Fruit fly (Drosophila melanogaster): Measurements from ENCODE around the gene PIG-K.

Gene PIG-K

dm6 chrX:2009453-2010009 lies 367 bp upstream of the PIG-K start (continued):
- TF ChIP-seq oc (tag; optimal IDR thresholded peaks at IDR 0.05) = no peak
- TF ChIP-seq fru (optimal IDR thresholded peaks at IDR 0.05) = no peak
- TF ChIP-seq Atf3 (GFP tag; optimal IDR thresholded peaks at IDR 0.05) = peak; percentile 57
- TF ChIP-seq gem (tag; optimal IDR thresholded peaks at IDR 0.05) = peak; percentile 87
- TF ChIP-seq HLH54F (GFP tag; optimal IDR thresholded peaks at IDR 0.05) = peak; percentile 74
- peak; percentile 35 for TF ChIP-seq gcm (GFP tag; optimal IDR thresholded peaks at IDR 0.05)
- peak; percentile 84 for TF ChIP-seq Med (GFP tag)
- peak; percentile 86 for TF ChIP-seq CG18262 (tag; optimal IDR thresholded peaks at IDR 0.05)
- TF ChIP-seq CG10979 (tag; optimal IDR thresholded peaks at IDR 0.05) = peak; percentile 74
- peak; percentile 63 for TF ChIP-seq ara (GFP tag; IDR thresholded peaks at IDR 0.05)
- no peak for TF ChIP-seq emc (GFP tag; optimal IDR thresholded peaks at IDR 0.05)
- TF ChIP-seq Blimp-1 (GFP tag; optimal IDR thresholded peaks at IDR 0.05) = peak; percentile 61
- peak; percentile 93 for TF ChIP-seq sens (GFP tag)
- no peak for TF ChIP-seq CG16779 (GFP tag; IDR thresholded peaks at IDR 0.05)
- peak; percentile 67; the same call in 1 of the 3 replicates for TF ChIP-seq jigr1 (GFP tag; IDR thresholded peaks at IDR 0.05)
- TF ChIP-seq Ptx1 (GFP tag; IDR thresholded peaks at IDR 0.05) = peak; percentile 63
- no peak for TF ChIP-seq Stat92E (GFP tag; optimal IDR thresholded peaks at IDR 0.05)
- TF ChIP-seq CG5953 (GFP tag; IDR thresholded peaks at IDR 0.05) = 0 out of 2 replicates have a peak, but pooled peaks have one; percentile 39
- TF ChIP-seq bsh (GFP tag; optimal IDR thresholded peaks at IDR 0.05) = peak in 1 of 2 experiments; percentile 63
- no peak for TF ChIP-seq Neu2 (GFP tag; optimal IDR thresholded peaks at IDR 0.05; ENCODE audit: borderline replicate concordance)
- peak; percentile 47 for TF ChIP-seq repo (GFP tag; optimal IDR thresholded peaks at IDR 0.05)
- TF ChIP-seq CG13424 (tag; optimal IDR thresholded peaks at IDR 0.05) = peak; percentile 79
- TF ChIP-seq dan (GFP tag; IDR thresholded peaks at IDR 0.05) = no peak
- peak; percentile 74 for TF ChIP-seq CG8924 (tag; optimal IDR thresholded peaks at IDR 0.05)
- TF ChIP-seq aop (GFP tag; IDR thresholded peaks at IDR 0.05) = no peak
- TF ChIP-seq fd102C (GFP tag; optimal IDR thresholded peaks at IDR 0.05) = no peak
- peak; percentile 42 for TF ChIP-seq CG15601 (tag; optimal IDR thresholded peaks at IDR 0.05)
- TF ChIP-seq onecut (GFP tag; IDR thresholded peaks at IDR 0.05) = 0 out of 2 replicates have a peak, but pooled peaks have one; percentile 34
- TF ChIP-seq ftz-f1 (GFP tag; optimal IDR thresholded peaks at IDR 0.05) = no peak
- peak; percentile 77 for TF ChIP-seq chn (GFP tag; optimal IDR thresholded peaks at IDR 0.05)
- peak; percentile 86 for TF ChIP-seq ranshi (GFP tag; IDR thresholded peaks at IDR 0.05)
- TF ChIP-seq CG11696 (GFP tag; IDR thresholded peaks at IDR 0.05) = no peak
- TF ChIP-seq CG15514 (GFP tag; optimal IDR thresholded peaks at IDR 0.05) = peak; percentile 48
- peak; percentile 17 for TF ChIP-seq exex (tag; optimal IDR thresholded peaks at IDR 0.05)
- TF ChIP-seq CG6272 (GFP tag; IDR thresholded peaks at IDR 0.05) = peak; percentile 23; the same call in 1 of the 2 replicates
- TF ChIP-seq bigmax (GFP tag; optimal IDR thresholded peaks at IDR 0.05) = no peak
- no peak for TF ChIP-seq Sin3A (optimal IDR thresholded peaks at IDR 0.05)
- TF ChIP-seq cad (GFP tag; optimal IDR thresholded peaks at IDR 0.05) = no peak
- peak; percentile 57 for TF ChIP-seq gfzf (GFP tag; optimal IDR thresholded peaks at IDR 0.05)
- TF ChIP-seq CHES-1-like (GFP tag; optimal IDR thresholded peaks at IDR 0.05) = peak; percentile 52
- peak; percentile 51 for TF ChIP-seq CG12219 (GFP tag; optimal IDR thresholded peaks at IDR 0.05)
- TF ChIP-seq ash1 (GFP tag; optimal IDR thresholded peaks at IDR 0.05) = no peak
- TF ChIP-seq CG6654 (GFP tag; optimal IDR thresholded peaks at IDR 0.05) = peak; percentile 44
- TF ChIP-seq ac (GFP tag; optimal IDR thresholded peaks at IDR 0.05) = peak; percentile 50
- no peak; the same call in 2 of the 3 replicates for TF ChIP-seq CG3726 (GFP tag; IDR thresholded peaks at IDR 0.05)
- peak; percentile 76 for TF ChIP-seq zfh2 (GFP tag; optimal IDR thresholded peaks at IDR 0.05)
- peak; percentile 10 for TF ChIP-seq trh (GFP tag; optimal IDR thresholded peaks at IDR 0.05)
- peak; percentile 81 for TF ChIP-seq CG3281 (GFP tag; optimal IDR thresholded peaks at IDR 0.05)
- peak; percentile 52; the same call in 1 of the 2 replicates for TF ChIP-seq wdn (GFP tag; IDR thresholded peaks at IDR 0.05)
- peak; percentile 31; the same call in 1 of the 2 replicates for TF ChIP-seq E2f2 (GFP tag; IDR thresholded peaks at IDR 0.05)
- TF ChIP-seq Fer1 (GFP tag; optimal IDR thresholded peaks at IDR 0.05) = peak; percentile 48
